Worm (Caenorhabditis elegans) whole organism, L1 larva: ENCODE data around the gene apl-1.
A peak's percentile ranks its signal among the peaks of the same experiment; 100 is the strongest.

Experiments used
- C16A3.4 ChIP-seq: fragments of 150-350 bp; optimal IDR thresholded peaks from 2 replicates; lab custom pipeline; 2014; ENCODE audit warnings: missing biosample characterization, missing genetic modification characterization
- F16B12.6 ChIP-seq: fragments of 150-350 bp; optimal IDR thresholded peaks from 2 replicates; lab custom pipeline; 2014; ENCODE audit warnings: missing biosample characterization, missing genetic modification characterization
- aha-1 ChIP-seq: fragments of 150-350 bp; optimal IDR thresholded peaks from 2 replicates; lab custom pipeline; 2014; ENCODE audit warnings: missing biosample characterization, missing genetic modification characterization
- aly-2 ChIP-seq: fragments of 150-350 bp; optimal IDR thresholded peaks from 2 replicates; lab custom pipeline; 2014; ENCODE audit warnings: missing biosample characterization, missing genetic modification characterization
- blmp-1 ChIP-seq: fragments of 150-350 bp; optimal IDR thresholded peaks from 2 replicates; lab custom pipeline; 2014; ENCODE audit warnings: missing biosample characterization, missing genetic modification characterization
- ceh-63 ChIP-seq: fragments of 200-800 bp; sonication (Bioruptor generic); optimal IDR thresholded peaks from 2 replicates; lab custom pipeline; 2018; ENCODE audit warnings: mild to moderate bottlenecking, missing genetic modification characterization, missing compliant biosample characterization
- ceh-8 ChIP-seq: fragments of 200-800 bp; sonication (Bioruptor generic); optimal IDR thresholded peaks from 2 replicates; lab custom pipeline; 2018; ENCODE audit warnings: mild to moderate bottlenecking, missing genetic modification characterization, moderate library complexity, missing compliant biosample characterization
- ces-1 ChIP-seq: fragments of 150-350 bp; optimal IDR thresholded peaks from 2 replicates; lab custom pipeline; 2014; ENCODE audit warnings: missing biosample characterization, missing genetic modification reagents, missing genetic modification characterization
- dpl-1 ChIP-seq, 3 experiments: fragments of 150-350 bp in 2 of 3; sonication (generic microtip) in 1 of 3; optimal IDR thresholded peaks; 2 replicates each; lab custom pipeline; 2014 to 2017; ENCODE audit warnings: missing biosample characterization in 3 of 3, missing genetic modification characterization in 3 of 3, missing genetic modification reagents in 3 of 3
- dsc-1 ChIP-seq: sonication (generic microtip); optimal IDR thresholded peaks from 2 replicates; lab custom pipeline; 2016; ENCODE audit warnings: mild to moderate bottlenecking, missing genetic modification characterization, missing compliant biosample characterization
- efl-1 ChIP-seq, 4 experiments: fragments of 150-350 bp; optimal IDR thresholded peaks in 3 of 4; peaks in 1 of 4; 1 replicate in 1 of 4; 2 replicates in 3 of 4; lab custom pipeline; 2014; ENCODE audit warnings: missing biosample characterization in 2 of 4, missing genetic modification characterization in 2 of 4, missing genetic modification reagents in 2 of 4
- efl-3 ChIP-seq: fragments of 200-800 bp; sonication (Bioruptor generic); optimal IDR thresholded peaks from 2 replicates; lab custom pipeline; 2018; ENCODE audit warnings: mild to moderate bottlenecking, missing genetic modification characterization, missing compliant biosample characterization
- egl-13 ChIP-seq: sonication (generic microtip); optimal IDR thresholded peaks from 2 replicates; lab custom pipeline; 2016; ENCODE audit warnings: missing genotype, missing genetic modification reagents, missing genetic modification characterization, missing compliant biosample characterization
- elt-2 ChIP-seq: sonication (generic microtip); optimal IDR thresholded peaks from 2 replicates; lab custom pipeline; 2016; ENCODE audit warnings: missing genetic modification characterization, mild to moderate bottlenecking, inconsistent platforms, missing compliant biosample characterization, missing genetic modification reagents
- elt-3 ChIP-seq, 6 experiments: fragments of 150-350 bp in 1 of 6; sonication (generic microtip); optimal IDR thresholded peaks; 2 replicates each; lab custom pipeline; 2017 to 2018; ENCODE audit warnings: missing biosample characterization in 6 of 6, missing genetic modification characterization in 6 of 6, inconsistent platforms in 1 of 6
- ets-5 ChIP-seq: fragments of 200-800 bp; sonication (Bioruptor generic); IDR thresholded peaks from 2 replicates; pipeline ENCODE4 v1.3.6; 2022; ENCODE audit warnings: missing genetic modification characterization, missing compliant biosample characterization
- fkh-10 ChIP-seq: sonication (generic microtip); optimal IDR thresholded peaks from 2 replicates; lab custom pipeline; 2017; ENCODE audit warnings: missing biosample characterization, missing genetic modification reagents, missing genetic modification characterization
- fkh-4 ChIP-seq: sonication (generic microtip); optimal IDR thresholded peaks from 2 replicates; lab custom pipeline; 2016; ENCODE audit warnings: missing compliant biosample characterization, missing genetic modification characterization, borderline replicate concordance
- hlh-4 ChIP-seq: sonication (generic microtip); optimal IDR thresholded peaks from 2 replicates; lab custom pipeline; 2016; ENCODE audit warnings: mild to moderate bottlenecking, missing genetic modification characterization, missing compliant biosample characterization
- isw-1 ChIP-seq: fragments of 200-800 bp; sonication (Bioruptor generic); IDR thresholded peaks from 2 replicates; pipeline ENCODE4 v1.3.6; 2022; ENCODE audit warnings: missing genetic modification characterization, missing compliant biosample characterization
- lin-13 ChIP-seq: fragments of 150-350 bp; optimal IDR thresholded peaks from 2 replicates; lab custom pipeline; 2014; ENCODE audit warnings: missing biosample characterization, missing genetic modification reagents, missing genetic modification characterization
- lin-15B ChIP-seq: fragments of 150-350 bp; sonication (generic microtip); optimal IDR thresholded peaks from 3 replicates; lab custom pipeline; 2014; ENCODE audit warnings: missing biosample characterization, missing genetic modification characterization
- lin-39 ChIP-seq: fragments of 150-350 bp; optimal IDR thresholded peaks from 2 replicates; lab custom pipeline; 2014; ENCODE audit warnings: missing biosample characterization, missing genetic modification reagents, missing genetic modification characterization
- lir-3 ChIP-seq: sonication (generic microtip); optimal IDR thresholded peaks from 2 replicates; lab custom pipeline; 2016; ENCODE audit warnings: mild to moderate bottlenecking, missing genetic modification characterization, moderate library complexity, missing compliant biosample characterization; ENCODE audit not compliant: poor library complexity
- lsy-2 ChIP-seq, 2 experiments: fragments of 150-350 bp; optimal IDR thresholded peaks; 2 replicates each; lab custom pipeline; 2014; ENCODE audit warnings: missing biosample characterization in 2 of 2, missing genetic modification characterization in 2 of 2
- mef-2 ChIP-seq: fragments of 150-350 bp; optimal IDR thresholded peaks from 2 replicates; lab custom pipeline; 2014; ENCODE audit warnings: missing biosample characterization, missing genetic modification characterization
- nhr-11 ChIP-seq: fragments of 150-350 bp; optimal IDR thresholded peaks from 2 replicates; lab custom pipeline; 2014; ENCODE audit warnings: missing biosample characterization, missing genetic modification characterization
- nhr-12 ChIP-seq: sonication (generic microtip); optimal IDR thresholded peaks from 2 replicates; lab custom pipeline; 2017; ENCODE audit warnings: missing biosample characterization, missing genetic modification characterization
- nhr-19 ChIP-seq: fragments of 200-800 bp; sonication (Bioruptor generic); conservative IDR thresholded peaks from 2 replicates; pipeline ENCODE4 v1.3.6; 2022; ENCODE audit warnings: missing genetic modification characterization, missing compliant biosample characterization
- nhr-20 ChIP-seq: sonication (generic microtip); optimal IDR thresholded peaks from 2 replicates; lab custom pipeline; 2016; ENCODE audit warnings: mild to moderate bottlenecking, missing genetic modification characterization, missing compliant biosample characterization
- nhr-237 ChIP-seq: fragments of 150-350 bp; optimal IDR thresholded peaks from 2 replicates; lab custom pipeline; 2014; ENCODE audit warnings: missing biosample characterization, missing genetic modification characterization
- nhr-47 ChIP-seq: sonication (generic microtip); optimal IDR thresholded peaks from 2 replicates; lab custom pipeline; 2016; ENCODE audit warnings: mild to moderate bottlenecking, missing genetic modification characterization, moderate library complexity, missing compliant biosample characterization
- nhr-71 ChIP-seq: sonication (generic microtip); optimal IDR thresholded peaks from 2 replicates; lab custom pipeline; 2016; ENCODE audit warnings: mild to moderate bottlenecking, missing genetic modification characterization, moderate library complexity, missing compliant biosample characterization
- nhr-85 ChIP-seq: sonication (generic microtip); peaks from one replicate; lab custom pipeline; 2016; ENCODE audit warnings: missing genetic modification characterization, inconsistent platforms, missing compliant biosample characterization
- pax-3 ChIP-seq: fragments of 200-800 bp; sonication (Bioruptor generic); optimal IDR thresholded peaks from 2 replicates; lab custom pipeline; 2018; ENCODE audit warnings: mild to moderate bottlenecking, missing genetic modification characterization, moderate library complexity, missing compliant biosample characterization
- snpc-4 ChIP-seq: fragments of 150-350 bp; optimal IDR thresholded peaks from 2 replicates; lab custom pipeline; 2014; ENCODE audit warnings: missing biosample characterization, missing genetic modification characterization
- sptf-1 ChIP-seq: fragments of 150-350 bp; optimal IDR thresholded peaks from 2 replicates; lab custom pipeline; 2014; ENCODE audit warnings: missing biosample characterization, missing genetic modification characterization
- swsn-7 ChIP-seq: sonication (generic microtip); optimal IDR thresholded peaks from 2 replicates; lab custom pipeline; 2016; ENCODE audit warnings: missing genetic modification characterization, missing compliant biosample characterization
- tbx-2 ChIP-seq: sonication (generic microtip); optimal IDR thresholded peaks from 2 replicates; lab custom pipeline; 2016; ENCODE audit warnings: missing genetic modification characterization, missing compliant biosample characterization
- tlp-1 ChIP-seq: fragments of 150-350 bp; optimal IDR thresholded peaks from 2 replicates; lab custom pipeline; 2014; ENCODE audit warnings: missing biosample characterization, missing genetic modification characterization
- unc-130 ChIP-seq: fragments of 150-350 bp; optimal IDR thresholded peaks from 2 replicates; lab custom pipeline; 2017; ENCODE audit warnings: missing biosample characterization, missing genetic modification characterization, inconsistent platforms
- unc-62 ChIP-seq: fragments of 150-350 bp; optimal IDR thresholded peaks from 2 replicates; lab custom pipeline; 2014; ENCODE audit warnings: missing biosample characterization, missing genetic modification reagents, missing genetic modification characterization
- vab-15 ChIP-seq: sonication (generic microtip); optimal IDR thresholded peaks from 2 replicates; lab custom pipeline; 2017; ENCODE audit warnings: missing genotype, mild to moderate bottlenecking, missing genetic modification characterization, missing compliant biosample characterization
- xbp-1 ChIP-seq: sonication (generic microtip); optimal IDR thresholded peaks from 2 replicates; lab custom pipeline; 2016; ENCODE audit warnings: missing genetic modification characterization, missing compliant biosample characterization
- zag-1 ChIP-seq: fragments of 150-350 bp; optimal IDR thresholded peaks from 2 replicates; lab custom pipeline; 2014; ENCODE audit warnings: missing biosample characterization, missing genetic modification characterization

The apl-1 gene

ce11 chrX:5067796-5068195 is 48.9 kb downstream of the apl-1 start, which contains the start of gene clc-7:
Gene clc-7, plus strand, starts transcription at chrX:5068096.
- TF ChIP-seq aha-1 (tag; lab: Kevin White, UChicago): no peak
- no peak for TF ChIP-seq fkh-4 (tag; lab: Kevin White, UChicago)
- no peak for TF ChIP-seq nhr-19 (GFP tag; lab: Robert Waterston, UW)
- no peak for TF ChIP-seq mef-2 (tag; lab: Kevin White, UChicago)
- TF ChIP-seq nhr-12 (tag; lab: Kevin White, UChicago): no peak
- no peak for TF ChIP-seq unc-130
- TF ChIP-seq efl-3 (GFP tag; lab: Kevin White, UChicago): no peak
- TF ChIP-seq ces-1 (GFP tag; lab: Kevin White, UChicago): no peak
- TF ChIP-seq blmp-1 (tag; lab: Kevin White, UChicago): no peak
- TF ChIP-seq lir-3 (tag; lab: Kevin White, UChicago): no peak
- no peak for TF ChIP-seq lsy-2 (tag; optimal IDR thresholded peaks at IDR 0.05; lab: Kevin White, UChicago)

ce11 chrX:5066570-5066969 is 50.1 kb downstream of the apl-1 start:
- no peak for TF ChIP-seq lin-13 (GFP tag; lab: Kevin White, UChicago)
- TF ChIP-seq efl-1 (optimal IDR thresholded peaks at IDR 0.05; lab: Kevin White, UChicago): no peak
- TF ChIP-seq efl-1 (GFP tag; optimal IDR thresholded peaks at IDR 0.05 in 1 of 2; lab: Kevin White, UChicago): peak in 1 of 2 experiments; percentile 79

- TF ChIP-seq nhr-47 (tag; lab: Kevin White, UChicago): no peak
- peak; percentile 55 for TF ChIP-seq elt-2 (tag; lab: Kevin White, UChicago)
- TF ChIP-seq C16A3.4 (tag; lab: Kevin White, UChicago): peak; percentile 44
- peak; percentile 14 for TF ChIP-seq xbp-1 (tag; lab: Kevin White, UChicago)
- TF ChIP-seq ceh-8 (GFP tag; lab: Kevin White, UChicago): no peak
- no peak for TF ChIP-seq tlp-1 (tag; lab: Kevin White, UChicago)
- no peak for TF ChIP-seq nhr-11 (tag; lab: Kevin White, UChicago)
- no peak for TF ChIP-seq lin-39
- TF ChIP-seq ceh-63 (GFP tag; lab: Kevin White, UChicago): no peak
- TF ChIP-seq nhr-12 (tag; lab: Kevin White, UChicago): no peak
- TF ChIP-seq snpc-4: no peak
- TF ChIP-seq pax-3 (tag; lab: Kevin White, UChicago): no peak
- peak; percentile 13 for TF ChIP-seq dsc-1 (tag; lab: Kevin White, UChicago)
- no peak for TF ChIP-seq unc-62
- TF ChIP-seq egl-13 (tag; lab: Kevin White, UChicago): no peak
- no peak for TF ChIP-seq F16B12.6 (tag; lab: Kevin White, UChicago)
- TF ChIP-seq nhr-237 (tag; lab: Kevin White, UChicago): no peak
- peak; percentile 34 for TF ChIP-seq nhr-20 (tag; lab: Kevin White, UChicago)
- no peak for TF ChIP-seq isw-1 (GFP tag; lab: Robert Waterston, UW)
- TF ChIP-seq aha-1 (tag; lab: Kevin White, UChicago): no peak
- TF ChIP-seq swsn-7 (tag; lab: Kevin White, UChicago): no peak
- TF ChIP-seq sptf-1 (tag; lab: Kevin White, UChicago): no peak
- TF ChIP-seq elt-3 (tag; optimal IDR thresholded peaks at IDR 0.05; lab: Kevin White, UChicago): no peak
- TF ChIP-seq dpl-1 (GFP tag; optimal IDR thresholded peaks at IDR 0.05; lab: Kevin White, UChicago): peak in 1 of 3 experiments; percentile 20
- no peak for TF ChIP-seq ets-5 (GFP tag; lab: Robert Waterston, UW)
- TF ChIP-seq fkh-10 (GFP tag; lab: Kevin White, UChicago): peak; percentile 48
- TF ChIP-seq lin-15B: no peak
- peak; percentile 15 for TF ChIP-seq blmp-1 (tag; lab: Kevin White, UChicago)
- no peak for TF ChIP-seq zag-1
- peak; percentile 1 for TF ChIP-seq tbx-2 (tag; lab: Kevin White, UChicago)
- no peak for TF ChIP-seq hlh-4 (tag; lab: Kevin White, UChicago)
- TF ChIP-seq aly-2 (tag; lab: Kevin White, UChicago): no peak
- peak in 1 of 2 experiments; percentile 48 for TF ChIP-seq lsy-2 (tag; optimal IDR thresholded peaks at IDR 0.05; lab: Kevin White, UChicago)
- peak; percentile 59 for TF ChIP-seq nhr-71 (tag; lab: Kevin White, UChicago)
- no peak for TF ChIP-seq efl-3 (GFP tag; lab: Kevin White, UChicago)
- TF ChIP-seq lin-13 (GFP tag; lab: Kevin White, UChicago): no peak
- no peak for TF ChIP-seq fkh-4 (tag; lab: Kevin White, UChicago)
- TF ChIP-seq vab-15 (tag; lab: Kevin White, UChicago): no peak
- TF ChIP-seq nhr-85 (tag; lab: Kevin White, UChicago): no peak
- TF ChIP-seq efl-1 (optimal IDR thresholded peaks at IDR 0.05; lab: Kevin White, UChicago): peak in 1 of 2 experiments; percentile 4
- peak in 1 of 2 experiments; percentile 3 for TF ChIP-seq efl-1 (GFP tag; optimal IDR thresholded peaks at IDR 0.05 in 1 of 2; lab: Kevin White, UChicago)
These were observed 52.7 kb downstream of the apl-1 start, which contains the start of gene C24H10.2 for ce11 chrX:5063750-5064652. Gene C24H10.2, plus strand, starts transcription at chrX:5064602.
